Worm (Caenorhabditis elegans): ENCODE measurements around the gene M117.6.

M117.6 gene

ce11 chrIV:11821591-11822361, 6.1 kb downstream of the M117.6 start, which contains the start of the genes par-5 and M117.3 (continued):
- no peak for TF ChIP-seq bed-2 (GFP tag; IDR thresholded peaks at IDR 0.05)
- TF ChIP-seq nhr-90 (tag; optimal IDR thresholded peaks at IDR 0.05) = peak; percentile 27
- TF ChIP-seq dpff-1 (tag; optimal IDR thresholded peaks at IDR 0.05) = no peak
- peak; percentile 36 to 39 for TF ChIP-seq let-607 (tag; optimal IDR thresholded peaks at IDR 0.05)
- no peak for TF ChIP-seq B0261.1 (tag; optimal IDR thresholded peaks at IDR 0.05)
- no peak for TF ChIP-seq nfya-2 (GFP tag; IDR thresholded peaks at IDR 0.05)
- TF ChIP-seq F57C9.4 (tag; optimal IDR thresholded peaks at IDR 0.05) = no peak
- TF ChIP-seq F52B5.7 (tag; optimal IDR thresholded peaks at IDR 0.05) = peak; percentile 26
- peak; percentile 57 for TF ChIP-seq rcor-1 (GFP tag; IDR thresholded peaks at IDR 0.05)
- TF ChIP-seq somi-1 (GFP tag; optimal IDR thresholded peaks at IDR 0.05) = peak; percentile 52
- TF ChIP-seq Y95B8A.8 (GFP tag; IDR thresholded peaks at IDR 0.05) = peak; percentile 55; the same call in 1 of the 2 replicates
- no peak for TF ChIP-seq F49E8.2 (tag; optimal IDR thresholded peaks at IDR 0.05; ENCODE audit: insufficient read depth)
- peak; percentile 33; the same call in 1 of the 2 replicates for TF ChIP-seq attf-6 (GFP tag; IDR thresholded peaks at IDR 0.05)
- TF ChIP-seq mel-28 (tag; optimal IDR thresholded peaks at IDR 0.05; ENCODE audit: borderline replicate concordance) = no peak
- peak; percentile 16 for TF ChIP-seq ztf-22 (GFP tag; optimal IDR thresholded peaks at IDR 0.05)
- TF ChIP-seq nhr-27 (tag; optimal IDR thresholded peaks at IDR 0.05) = no peak
- TF ChIP-seq C17E4.6 (GFP tag; IDR thresholded peaks at IDR 0.05) = peak; percentile 45; the same call in 1 of the 2 replicates
- peak; percentile 62; the same call in 1 of the 2 replicates for TF ChIP-seq hmg-1.2 (GFP tag; IDR thresholded peaks at IDR 0.05)
- peak; percentile 35 for TF ChIP-seq ztf-3 (GFP tag; optimal IDR thresholded peaks at IDR 0.05)
- peak; percentile 90 for TF ChIP-seq ceh-27 (GFP tag; optimal IDR thresholded peaks at IDR 0.05)
- TF ChIP-seq ztf-6 (GFP tag; IDR thresholded peaks at IDR 0.05) = no peak
- TF ChIP-seq gei-17 (GFP tag; optimal IDR thresholded peaks at IDR 0.05) = no peak
- TF ChIP-seq Y67H2A.10 (GFP tag; conservative IDR thresholded peaks at IDR 0.05) = no peak; the same call in 1 of the 2 replicates
- peak; percentile 21 for TF ChIP-seq ztf-26 (tag; optimal IDR thresholded peaks at IDR 0.05)
- TF ChIP-seq unc-130 (GFP tag; optimal IDR thresholded peaks at IDR 0.05) = no peak
- TF ChIP-seq snpc-3.4 (tag; optimal IDR thresholded peaks at IDR 0.05) = no peak
- no peak for TF ChIP-seq ceh-91 (GFP tag; IDR thresholded peaks at IDR 0.05)
- no peak for TF ChIP-seq F55B11.4 (tag; optimal IDR thresholded peaks at IDR 0.05; ENCODE audit: borderline replicate concordance, insufficient read depth)
- no peak for TF ChIP-seq lsl-1 (GFP tag; optimal IDR thresholded peaks at IDR 0.05)
- TF ChIP-seq zfh-2 (GFP tag; conservative IDR thresholded peaks at IDR 0.05) = peak; percentile 85
- no peak for TF ChIP-seq B0035.1 (tag; optimal IDR thresholded peaks at IDR 0.05)
- peak; percentile 76 for TF ChIP-seq hsf-1 (GFP tag; IDR thresholded peaks at IDR 0.05)
- peak; percentile 70 for TF ChIP-seq athp-1 (tag; optimal IDR thresholded peaks at IDR 0.05)
- no peak for TF ChIP-seq egrh-3 (GFP tag; IDR thresholded peaks at IDR 0.05)
- peak; percentile 19 for TF ChIP-seq F22D6.2 (tag; optimal IDR thresholded peaks at IDR 0.05)
- no peak for TF ChIP-seq bed-1 (GFP tag; IDR thresholded peaks at IDR 0.05)
- no peak for TF ChIP-seq Y56A3A.18 (GFP tag; IDR thresholded peaks at IDR 0.05)
- peak; percentile 69 for TF ChIP-seq atf-7 (tag; optimal IDR thresholded peaks at IDR 0.05)
- peak; percentile 14 for TF ChIP-seq die-1 (tag; optimal IDR thresholded peaks at IDR 0.05)
- 0 out of 2 replicates have a peak, but pooled peaks have one; percentile 26 for TF ChIP-seq sea-2 (GFP tag; IDR thresholded peaks at IDR 0.05)
- 0 out of 2 replicates have a peak, but pooled peaks have one; percentile 8 for TF ChIP-seq attf-3 (GFP tag; conservative IDR thresholded peaks at IDR 0.05)
- TF ChIP-seq lin-35 (GFP tag; optimal IDR thresholded peaks at IDR 0.05) = peak in 1 of 3 experiments; percentile 73
- no peak for TF ChIP-seq aptf-2 (GFP tag; conservative IDR thresholded peaks at IDR 0.05)
- peak; percentile 43 for TF ChIP-seq mxl-1 (tag; optimal IDR thresholded peaks at IDR 0.05)
- no peak for TF ChIP-seq ceh-79 (tag; optimal IDR thresholded peaks at IDR 0.05)
- no peak for TF ChIP-seq hrde-1 (tag; optimal IDR thresholded peaks at IDR 0.05; ENCODE audit: borderline replicate concordance)

Measured in whole organism, young adult.